Fruit fly (Drosophila melanogaster) whole organism, embryonic: Measurements from ENCODE around the gene shf.

ENCODE experiments used
- Antp ChIP-seq: fragments of 200-800 bp; sonication (Bioruptor generic); optimal IDR thresholded peaks from 3 replicates; lab custom pipeline; 2016; ENCODE audit warnings: missing biosample characterization, missing genetic modification characterization
- Atf3 ChIP-seq: fragments of 200-800 bp; sonication (Bioruptor generic); optimal IDR thresholded peaks from 3 replicates; lab custom pipeline; 2016; ENCODE audit warnings: missing biosample characterization, missing genetic modification characterization
- Bgb ChIP-seq: fragments of 200-800 bp; sonication (Bioruptor generic); IDR thresholded peaks from 2 replicates; pipeline ENCODE4 v1.3.6; 2022; ENCODE audit warnings: missing biosample characterization, missing genetic modification characterization; ENCODE audit not compliant: partially characterized antibody
- CG10267 ChIP-seq: fragments of 200-800 bp; sonication (Bioruptor generic); optimal IDR thresholded peaks from 2 replicates; lab custom pipeline; 2018; ENCODE audit warnings: missing biosample characterization, mild to moderate bottlenecking, missing genetic modification characterization, moderate library complexity
- CG10462 ChIP-seq: fragments of 200-800 bp; sonication (Bioruptor generic); optimal IDR thresholded peaks from 2 replicates; lab custom pipeline; 2016; ENCODE audit warnings: missing biosample characterization, missing genetic modification characterization
- CG12744 ChIP-seq: fragments of 200-800 bp; sonication (Bioruptor generic); optimal IDR thresholded peaks from 2 replicates; lab custom pipeline; 2016; ENCODE audit warnings: missing biosample characterization, missing genetic modification characterization
- CG13775 ChIP-seq: fragments of 200-800 bp; sonication (Bioruptor generic); optimal IDR thresholded peaks from 3 replicates; lab custom pipeline; 2017; ENCODE audit warnings: missing biosample characterization, mild to moderate bottlenecking, missing genetic modification characterization
- CG17186 ChIP-seq: fragments of 200-800 bp; sonication (Bioruptor generic); optimal IDR thresholded peaks from 3 replicates; lab custom pipeline; 2017; ENCODE audit warnings: missing biosample characterization, missing genetic modification reagents, missing genetic modification characterization
- CG17328 ChIP-seq: fragments of 200-800 bp; sonication (Bioruptor generic); IDR thresholded peaks from 2 replicates; pipeline ENCODE4 v1.3.6; 2022; ENCODE audit warnings: missing biosample characterization, missing genetic modification characterization
- CG17568 ChIP-seq: fragments of 200-800 bp; sonication (Bioruptor generic); optimal IDR thresholded peaks from 2 replicates; lab custom pipeline; 2018; ENCODE audit warnings: missing biosample characterization, mild to moderate bottlenecking, missing genetic modification characterization, moderate library complexity
- CG18476 ChIP-seq: fragments of 200-800 bp; sonication (Bioruptor generic); optimal IDR thresholded peaks from 2 replicates; lab custom pipeline; 2016; ENCODE audit warnings: missing biosample characterization, mild to moderate bottlenecking, missing genetic modification characterization
- CG31441 ChIP-seq: fragments of 200-800 bp; sonication (Bioruptor generic); IDR thresholded peaks from 2 replicates; pipeline ENCODE4 v1.3.6; 2022; ENCODE audit warnings: missing biosample characterization, missing genetic modification characterization
- CG6272 ChIP-seq: fragments of 200-800 bp; sonication (Bioruptor generic); IDR thresholded peaks from 2 replicates; pipeline ENCODE4 v1.3.6; 2022; ENCODE audit warnings: missing biosample characterization, missing genetic modification characterization
- CG6683 ChIP-seq: fragments of 200-800 bp; sonication (Bioruptor generic); optimal IDR thresholded peaks from 2 replicates; lab custom pipeline; 2017; ENCODE audit warnings: missing biosample characterization, mild to moderate bottlenecking, missing genetic modification characterization, missing genetic modification reagents
- CG7987 ChIP-seq: fragments of 200-800 bp; sonication (Bioruptor generic); optimal IDR thresholded peaks from 2 replicates; lab custom pipeline; 2018; ENCODE audit warnings: missing biosample characterization, mild to moderate bottlenecking, missing genetic modification characterization, moderate library complexity
- CG8359 ChIP-seq: fragments of 200-800 bp; sonication (Bioruptor generic); optimal IDR thresholded peaks from 2 replicates; lab custom pipeline; 2017; ENCODE audit warnings: missing biosample characterization, mild to moderate bottlenecking, missing genetic modification characterization, borderline replicate concordance
- CG9437 ChIP-seq: fragments of 200-800 bp; sonication (Bioruptor generic); optimal IDR thresholded peaks from 2 replicates; lab custom pipeline; 2018; ENCODE audit warnings: missing biosample characterization, mild to moderate bottlenecking, missing genetic modification characterization
- CkIIα-i1 ChIP-seq: fragments of 200-800 bp; sonication (Bioruptor generic); IDR thresholded peaks from 2 replicates; pipeline ENCODE4 v1.3.6; 2022; ENCODE audit warnings: missing biosample characterization, missing genetic modification characterization
- D ChIP-seq, 2 experiments: fragments of 200-800 bp in 1 of 2; fragments of >200 bp in 1 of 2; sonication (Bioruptor generic) in 1 of 2; optimal IDR thresholded peaks; 2 replicates in 1 of 2; 3 replicates in 1 of 2; lab custom pipeline; 2017; ENCODE audit warnings: mild to moderate bottlenecking in 1 of 2, missing biosample characterization in 1 of 2, missing genetic modification characterization in 1 of 2, missing genetic modification reagents in 1 of 2
- HHEX ChIP-seq: fragments of 200-800 bp; sonication (Bioruptor generic); optimal IDR thresholded peaks from 3 replicates; lab custom pipeline; 2017; ENCODE audit warnings: missing biosample characterization, mild to moderate bottlenecking, missing genetic modification characterization, missing genetic modification reagents
- HLH4C ChIP-seq: fragments of 200-800 bp; sonication (Bioruptor generic); IDR thresholded peaks from 3 replicates; pipeline ENCODE4 v1.3.6; 2022; ENCODE audit warnings: missing biosample characterization, missing genetic modification characterization; ENCODE audit not compliant: partially characterized antibody
- Hey ChIP-seq: fragments of 200-800 bp; sonication (Bioruptor generic); optimal IDR thresholded peaks from 3 replicates; lab custom pipeline; 2018; ENCODE audit warnings: missing biosample characterization, mild to moderate bottlenecking, missing genetic modification characterization
- Mrtf ChIP-seq: fragments of 200-800 bp; sonication (Bioruptor generic); IDR thresholded peaks from 3 replicates; pipeline ENCODE4 v1.3.6; 2022; ENCODE audit warnings: missing biosample characterization, missing genetic modification characterization
- NC2β ChIP-seq: fragments of 200-800 bp; sonication (Bioruptor generic); optimal IDR thresholded peaks from 2 replicates; lab custom pipeline; 2016; ENCODE audit warnings: missing biosample characterization, missing genetic modification characterization
- Six4 ChIP-seq: fragments of 200-800 bp; sonication (Bioruptor generic); optimal IDR thresholded peaks from 2 replicates; lab custom pipeline; 2016; ENCODE audit warnings: missing biosample characterization, missing genetic modification characterization
- Sry-β ChIP-seq: fragments of 200-800 bp; sonication (Bioruptor generic); optimal IDR thresholded peaks from 2 replicates; lab custom pipeline; 2018; ENCODE audit warnings: missing biosample characterization, mild to moderate bottlenecking, missing genetic modification characterization, moderate library complexity
- Sry-δ ChIP-seq: fragments of 200-800 bp; sonication (Bioruptor generic); optimal IDR thresholded peaks from 2 replicates; lab custom pipeline; 2016; ENCODE audit warnings: missing biosample characterization, missing genetic modification characterization
- TFAM ChIP-seq: fragments of 200-800 bp; sonication (Bioruptor generic); optimal IDR thresholded peaks from 2 replicates; lab custom pipeline; 2017; ENCODE audit warnings: missing biosample characterization, missing genetic modification characterization, inconsistent platforms
- Taf1 ChIP-seq: fragments of 200-800 bp; sonication (Bioruptor generic); IDR thresholded peaks from 2 replicates; pipeline ENCODE4 v1.3.6; 2022; ENCODE audit warnings: missing biosample characterization, missing genetic modification characterization
- Xbp1 ChIP-seq: fragments of 200-800 bp; sonication (Bioruptor generic); optimal IDR thresholded peaks from 3 replicates; lab custom pipeline; 2016; ENCODE audit warnings: missing biosample characterization, mild to moderate bottlenecking, missing genetic modification characterization
- YL-1 ChIP-seq: fragments of 200-800 bp; sonication (Bioruptor generic); optimal IDR thresholded peaks from 3 replicates; lab custom pipeline; 2017; ENCODE audit warnings: missing biosample characterization, mild to moderate bottlenecking, missing genetic modification characterization
- bsh ChIP-seq, 2 experiments: fragments of 200-800 bp; sonication (Bioruptor generic); optimal IDR thresholded peaks; 2 replicates each; lab custom pipeline; 2017 to 2018; ENCODE audit warnings: mild to moderate bottlenecking in 2 of 2, missing biosample characterization in 2 of 2, missing genetic modification characterization in 2 of 2, moderate library complexity in 1 of 2
- dan ChIP-seq: fragments of 200-800 bp; sonication (Bioruptor generic); IDR thresholded peaks from 2 replicates; pipeline ENCODE4 v1.3.6; 2022; ENCODE audit warnings: missing biosample characterization, missing genetic modification characterization
- dati ChIP-seq: fragments of 200-800 bp; sonication (Bioruptor generic); IDR thresholded peaks from 2 replicates; pipeline ENCODE4 v1.3.6; 2022; ENCODE audit warnings: missing biosample characterization, missing genetic modification characterization
- fd3F ChIP-seq: fragments of 200-800 bp; sonication (Bioruptor generic); optimal IDR thresholded peaks from 2 replicates; lab custom pipeline; 2018; ENCODE audit warnings: missing biosample characterization, mild to moderate bottlenecking, missing genetic modification characterization, moderate library complexity
- gt ChIP-seq: fragments of 200-800 bp; sonication (Bioruptor generic); IDR thresholded peaks from 2 replicates; pipeline ENCODE4 v1.3.6; 2022; ENCODE audit warnings: missing biosample characterization, missing genetic modification characterization
- ind ChIP-seq: fragments of 200-800 bp; sonication (Bioruptor generic); optimal IDR thresholded peaks from 3 replicates; lab custom pipeline; 2016; ENCODE audit warnings: missing biosample characterization, missing genetic modification characterization
- kni ChIP-seq: fragments of 200-800 bp; sonication (Bioruptor generic); optimal IDR thresholded peaks from 3 replicates; lab custom pipeline; 2017; ENCODE audit warnings: mild to moderate bottlenecking, missing biosample characterization, missing genetic modification reagents, missing genetic modification characterization
- mam ChIP-seq: fragments of 200-800 bp; sonication (Bioruptor generic); optimal IDR thresholded peaks from 3 replicates; lab custom pipeline; 2016; ENCODE audit warnings: missing biosample characterization, missing genetic modification characterization
- nom ChIP-seq: fragments of 200-800 bp; sonication (Bioruptor generic); optimal IDR thresholded peaks from 2 replicates; lab custom pipeline; 2017; ENCODE audit warnings: missing biosample characterization, missing genetic modification characterization, mild to moderate bottlenecking, moderate library complexity, missing genetic modification reagents
- org-1 ChIP-seq: fragments of 200-800 bp; sonication (Bioruptor generic); optimal IDR thresholded peaks from 2 replicates; lab custom pipeline; 2017; ENCODE audit warnings: missing biosample characterization, missing genetic modification characterization
- row ChIP-seq: fragments of 200-800 bp; sonication (Bioruptor generic); IDR thresholded peaks from 3 replicates; pipeline ENCODE4 v1.3.6; 2022; ENCODE audit warnings: missing biosample characterization, missing genetic modification characterization
- sd ChIP-seq: fragments of 200-800 bp; sonication (Bioruptor generic); optimal IDR thresholded peaks from 3 replicates; lab custom pipeline; 2018; ENCODE audit warnings: missing biosample characterization, mild to moderate bottlenecking, missing genetic modification characterization, moderate library complexity
- tll ChIP-seq, 2 experiments: fragments of 200-800 bp in 1 of 2; fragments of >200 bp in 1 of 2; sonication (Bioruptor generic) in 1 of 2; optimal IDR thresholded peaks; 2 replicates each; lab custom pipeline; 2017 to 2019; ENCODE audit warnings: missing biosample characterization in 2 of 2, missing genetic modification characterization in 2 of 2, mild to moderate bottlenecking in 1 of 2, moderate library complexity in 1 of 2
- toy ChIP-seq: fragments of 200-800 bp; sonication (Bioruptor generic); IDR thresholded peaks from 2 replicates; pipeline ENCODE4 v1.3.6; 2022; ENCODE audit warnings: missing biosample characterization, missing genetic modification characterization
- twi ChIP-seq: fragments of 200-800 bp; optimal IDR thresholded peaks from 2 replicates; lab custom pipeline; 2019; ENCODE audit warnings: missing biosample characterization, mild to moderate bottlenecking, missing genetic modification characterization, moderate library complexity
- unc-4 ChIP-seq: fragments of 200-800 bp; sonication (Bioruptor generic); IDR thresholded peaks from 2 replicates; pipeline ENCODE4 v1.3.6; 2022; ENCODE audit warnings: missing biosample characterization, missing genetic modification characterization; ENCODE audit not compliant: partially characterized antibody
- usp ChIP-seq: fragments of >200 bp; optimal IDR thresholded peaks from 2 replicates; lab custom pipeline; 2017; ENCODE audit warnings: missing biosample characterization, missing genetic modification characterization
- zen ChIP-seq: fragments of 200-800 bp; sonication (Bioruptor generic); optimal IDR thresholded peaks from 3 replicates; lab custom pipeline; 2018; ENCODE audit warnings: missing biosample characterization, mild to moderate bottlenecking, missing genetic modification characterization, moderate library complexity
- zf30C ChIP-seq: fragments of 200-800 bp; sonication (Bioruptor generic); optimal IDR thresholded peaks from 3 replicates; lab custom pipeline; 2018; ENCODE audit warnings: missing biosample characterization, mild to moderate bottlenecking, missing genetic modification characterization

shf gene

dm6 chrX:6741184-6741586 lies 38.3 kb downstream of the shf start (continued):
- TF ChIP-seq CG9437 (no peak), D (optimal IDR thresholded peaks at IDR 0.05; lab: Kevin White, UChicago) (no peak), D (GFP tag; optimal IDR thresholded peaks at IDR 0.05; lab: Kevin White, UChicago) (no peak), CG18476 (GFP tag; lab: Kevin White, UChicago) (peak; percentile 6), CG6683 (no peak), zen (tag; lab: Kevin White, UChicago) (peak; percentile 29), nom (no peak), zf30C (peak; percentile 98), dati (GFP tag; lab: Robert Waterston, UW) (no peak), Atf3 (GFP tag; lab: Kevin White, UChicago) (no peak), HHEX (GFP tag; lab: Kevin White, UChicago) (peak; percentile 39), HLH4C (peak; percentile 74), bsh (GFP tag; optimal IDR thresholded peaks at IDR 0.05; lab: Kevin White, UChicago) (peak in 1 of 2 experiments; percentile 35), Sry-β (GFP tag; lab: Kevin White, UChicago) (no peak), YL-1 (GFP tag; lab: Kevin White, UChicago) (peak; percentile 50), unc-4 (peak; percentile 72), CG17328 (GFP tag; lab: Robert Waterston, UW) (peak; percentile 68), sd (tag; lab: Kevin White, UChicago) (peak; percentile 57), kni (GFP tag; lab: Kevin White, UChicago) (no peak), Six4 (GFP tag; lab: Kevin White, UChicago) (no peak), ind (GFP tag; lab: Kevin White, UChicago) (peak; percentile 25), gt (GFP tag; lab: Robert Waterston, UW) (no peak), twi (tag; lab: Kevin White, UChicago) (no peak), CG12744 (GFP tag; lab: Kevin White, UChicago) (no peak), Bgb (GFP tag; lab: Robert Waterston, UW) (peak; percentile 85), CG6272 (peak; percentile 26; the same call in 1 of the 2 replicates), CG7987 (no peak), CG10267 (tag; lab: Kevin White, UChicago) (peak; percentile 68), CG8359 (no peak), CkIIα-i1 (GFP tag; lab: Robert Waterston, UW) (no peak), CG17568 (GFP tag; lab: Kevin White, UChicago) (no peak), TFAM (GFP tag; lab: Kevin White, UChicago) (no peak), CG10462 (GFP tag; lab: Kevin White, UChicago) (peak; percentile 1), CG31441 (GFP tag; lab: Robert Waterston, UW) (no peak), Xbp1 (GFP tag; lab: Kevin White, UChicago) (peak; percentile 61), Mrtf (GFP tag; lab: Robert Waterston, UW) (peak; percentile 12; the same call in 1 of the 3 replicates), Taf1 (GFP tag; lab: Robert Waterston, UW) (no peak), dan (GFP tag; lab: Robert Waterston, UW) (no peak), Sry-δ (GFP tag; lab: Kevin White, UChicago) (peak; percentile 81), fd3F (GFP tag; lab: Kevin White, UChicago) (peak; percentile 4), CG17186 (GFP tag; lab: Kevin White, UChicago) (peak; percentile 93), Hey (tag; lab: Kevin White, UChicago) (no peak), CG13775 (GFP tag; lab: Kevin White, UChicago) (no peak), row (peak; percentile 73), toy (no peak), usp (GFP tag; lab: Kevin White, UChicago) (no peak), mam (GFP tag; lab: Kevin White, UChicago) (peak; percentile 48), tll (GFP tag; optimal IDR thresholded peaks at IDR 0.05; lab: Kevin White, UChicago) (no peak), Antp (GFP tag; lab: Kevin White, UChicago) (peak; percentile 33), org-1 (GFP tag; lab: Kevin White, UChicago) (peak; percentile 12), NC2β (GFP tag; lab: Kevin White, UChicago) (peak; percentile 41)
